Worm (Caenorhabditis elegans): ENCODE data around the gene ztf-14.

ztf-14 gene

DNA sequence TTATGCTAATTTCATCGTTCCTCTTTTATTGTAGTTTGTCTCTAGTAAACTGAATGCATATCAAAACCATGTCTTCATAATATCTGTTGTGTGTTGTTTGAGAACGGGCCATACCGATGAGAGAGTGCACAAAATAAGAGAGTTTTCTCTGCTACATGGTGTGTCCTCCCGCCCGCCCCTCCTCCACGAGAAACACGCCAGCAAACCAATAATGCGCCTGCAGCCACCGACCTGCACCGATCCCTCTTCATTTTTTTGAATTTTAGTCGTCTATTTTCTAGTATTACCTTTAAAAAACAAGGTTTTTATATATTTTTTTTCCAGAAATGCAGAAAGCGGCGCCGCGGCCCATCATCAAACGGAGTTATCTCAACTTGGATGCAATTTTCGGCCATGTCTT is 15.6 kb upstream of the ztf-14 start, which contains the start of gene gfi-3:
gfi-3 (plus strand) TSS at position 325 of the 400 bp plus-strand sequence.
- no peak for TF ChIP-seq unc-62 (GFP tag; optimal IDR thresholded peaks at IDR 0.05)

- TF ChIP-seq unc-62 (GFP tag; optimal IDR thresholded peaks at IDR 0.05) = no peak
Observed at ce11 chrX:14481637-14482036, 14.2 kb upstream of the ztf-14 start.

DNA sequence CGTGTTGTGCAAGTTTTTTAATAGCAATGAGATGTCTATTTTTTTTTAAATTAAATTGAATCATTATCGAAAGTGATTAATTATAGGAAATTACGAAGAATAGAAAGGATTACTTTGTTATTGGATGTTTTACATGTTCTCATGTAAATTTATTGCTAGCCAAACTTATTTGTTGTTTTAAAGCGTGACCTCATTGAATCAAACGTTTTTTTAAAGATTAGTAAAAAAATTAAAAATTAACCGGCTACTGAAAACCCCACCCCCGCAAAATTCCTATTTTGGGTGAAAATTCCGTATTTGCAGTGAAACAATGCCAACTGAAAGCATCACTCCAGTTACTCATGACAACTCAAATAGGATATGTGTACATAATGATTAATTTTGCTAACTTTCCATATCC is 11.1 kb upstream of the ztf-14 start, which contains the start of gene M163.8:
M163.8 (plus strand) TSS at position 301 of the 400 bp plus-strand sequence.
- TF ChIP-seq unc-62 (GFP tag; optimal IDR thresholded peaks at IDR 0.05) = no peak

DNA sequence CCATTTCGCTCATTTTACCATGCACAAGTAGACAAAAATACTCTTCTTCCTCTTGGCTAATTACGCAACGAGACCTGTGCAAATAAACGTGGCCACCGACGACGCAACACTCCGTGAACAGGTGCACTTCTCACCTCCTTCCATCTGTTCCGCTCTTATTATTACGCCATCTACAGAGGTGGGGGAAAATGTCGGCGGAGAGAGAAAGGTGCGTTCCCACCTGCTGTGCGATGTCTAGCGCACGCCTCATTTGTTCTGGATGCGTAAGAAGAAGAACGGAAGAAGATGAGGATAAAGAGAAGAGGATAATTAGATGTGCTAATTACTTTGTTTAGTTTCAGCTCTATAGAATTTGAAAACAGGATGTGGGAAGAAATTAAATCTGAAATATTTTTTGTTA is 9.4 kb upstream of the ztf-14 start:
- no peak for TF ChIP-seq unc-62 (GFP tag; optimal IDR thresholded peaks at IDR 0.05)

ce11 chrX:14487333-14487732 is 8.6 kb upstream of the ztf-14 start:
- no peak for TF ChIP-seq unc-62 (GFP tag; optimal IDR thresholded peaks at IDR 0.05)

ce11 chrX:14487832-14488231 is 8.1 kb upstream of the ztf-14 start:
- TF ChIP-seq unc-62 (GFP tag; optimal IDR thresholded peaks at IDR 0.05) = no peak

DNA sequence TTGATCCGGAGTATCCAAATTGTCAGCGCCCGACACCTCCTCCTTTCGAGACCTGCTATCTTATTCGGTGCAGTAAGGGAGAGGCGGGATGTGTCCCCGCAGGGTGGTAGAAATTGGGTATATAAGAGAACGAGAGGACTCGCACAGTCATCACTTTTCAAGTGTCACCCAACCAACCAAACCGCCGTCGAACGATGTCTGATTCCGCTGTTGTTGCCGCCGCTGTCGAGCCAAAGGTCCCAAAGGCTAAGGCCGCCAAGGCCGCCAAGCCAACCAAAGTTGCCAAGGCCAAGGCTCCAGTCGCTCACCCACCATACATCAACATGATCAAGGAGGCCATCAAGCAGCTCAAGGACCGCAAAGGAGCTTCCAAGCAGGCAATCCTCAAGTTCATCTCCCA is 5.9 kb upstream of the ztf-14 start, which contains the start of gene his-24:
his-24 (plus strand) TSS at position 150 of the 400 bp plus-strand sequence.
- TF ChIP-seq unc-62 (GFP tag; optimal IDR thresholded peaks at IDR 0.05) = no peak

- TF ChIP-seq unc-62 (GFP tag; optimal IDR thresholded peaks at IDR 0.05) = no peak
Observed at ce11 chrX:14490486-14490885, 5.4 kb upstream of the ztf-14 start.

ce11 chrX:14491103-14491502 is 4.8 kb upstream of the ztf-14 start:
- no peak for TF ChIP-seq unc-62 (GFP tag; optimal IDR thresholded peaks at IDR 0.05)

ce11 chrX:14492441-14492840 is 3.4 kb upstream of the ztf-14 start:
- TF ChIP-seq unc-62 (GFP tag; optimal IDR thresholded peaks at IDR 0.05) = no peak

DNA sequence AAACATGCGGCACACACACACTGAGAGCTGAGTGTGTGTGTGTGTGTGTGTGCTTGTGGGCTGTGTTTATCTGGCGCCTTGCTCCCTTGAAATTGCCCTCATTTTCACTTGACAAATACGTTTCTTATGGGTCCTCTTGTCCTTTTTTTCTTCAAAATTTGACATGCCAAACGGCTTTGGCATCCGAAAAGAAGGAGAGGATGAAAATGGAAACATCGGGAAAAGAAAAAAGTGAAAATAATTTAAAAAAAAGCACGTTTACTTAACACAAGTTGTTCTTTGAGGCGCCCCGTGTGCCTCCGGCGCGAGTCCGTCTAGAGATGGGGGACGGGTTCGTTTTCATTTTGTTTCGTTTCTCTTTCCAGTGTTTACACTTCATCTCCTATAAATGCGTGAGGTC is 810 bp upstream of the ztf-14 start:
- TF ChIP-seq unc-62 (GFP tag; optimal IDR thresholded peaks at IDR 0.05) = no peak

DNA sequence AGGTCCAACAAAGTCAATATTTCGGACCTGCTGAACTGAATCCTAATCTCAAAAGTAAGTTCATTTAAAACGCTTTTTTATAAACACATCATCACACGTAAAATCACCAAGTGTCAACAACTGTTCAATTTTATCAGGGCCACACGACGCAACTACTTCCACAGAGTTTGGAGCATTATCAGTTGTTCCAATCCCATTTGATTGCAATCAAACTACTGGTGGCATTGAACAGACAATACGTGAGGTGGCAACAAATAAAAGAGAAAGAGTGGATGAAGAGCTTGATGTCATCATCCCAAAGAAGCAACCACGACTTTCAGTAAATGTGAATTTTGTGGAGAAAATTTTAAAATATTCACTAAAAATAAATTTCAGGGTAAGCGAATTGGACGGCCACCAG is 660 bp downstream of the ztf-14 start:
- TF ChIP-seq unc-62 (GFP tag; optimal IDR thresholded peaks at IDR 0.05) = no peak

DNA sequence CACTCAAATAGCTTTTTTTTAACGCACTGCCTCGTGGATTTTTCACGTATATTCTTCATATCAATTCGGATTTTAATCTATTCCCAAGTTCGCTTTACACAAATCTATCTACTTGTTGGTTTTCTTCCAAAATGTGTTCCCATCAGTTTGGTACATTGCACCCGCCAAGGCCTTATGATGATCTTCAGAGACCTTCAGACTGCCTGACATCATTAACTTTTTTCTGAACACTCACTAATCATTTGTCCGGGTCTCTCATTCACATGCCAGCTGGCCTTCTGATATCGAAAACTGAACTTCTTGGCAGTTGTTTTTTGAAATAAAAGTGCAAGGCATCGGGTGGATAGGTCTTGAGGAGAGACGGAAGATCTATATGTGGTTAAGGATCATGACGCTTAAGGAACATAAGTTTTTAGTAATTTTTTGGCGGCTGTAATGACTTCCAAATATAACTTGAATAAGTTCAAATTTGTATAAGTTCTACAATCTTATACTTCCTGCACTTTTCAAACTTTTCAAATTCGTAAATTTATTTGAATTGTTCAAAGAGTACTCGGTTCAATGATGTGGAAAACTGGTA is 4.0 kb downstream of the ztf-14 start:
- TF ChIP-seq unc-62 (GFP tag; optimal IDR thresholded peaks at IDR 0.05) = no peak

- TF ChIP-seq unc-62 (GFP tag; optimal IDR thresholded peaks at IDR 0.05) = no peak
Observed at ce11 chrX:14500422-14501058, 4.7 kb downstream of the ztf-14 start.

DNA sequence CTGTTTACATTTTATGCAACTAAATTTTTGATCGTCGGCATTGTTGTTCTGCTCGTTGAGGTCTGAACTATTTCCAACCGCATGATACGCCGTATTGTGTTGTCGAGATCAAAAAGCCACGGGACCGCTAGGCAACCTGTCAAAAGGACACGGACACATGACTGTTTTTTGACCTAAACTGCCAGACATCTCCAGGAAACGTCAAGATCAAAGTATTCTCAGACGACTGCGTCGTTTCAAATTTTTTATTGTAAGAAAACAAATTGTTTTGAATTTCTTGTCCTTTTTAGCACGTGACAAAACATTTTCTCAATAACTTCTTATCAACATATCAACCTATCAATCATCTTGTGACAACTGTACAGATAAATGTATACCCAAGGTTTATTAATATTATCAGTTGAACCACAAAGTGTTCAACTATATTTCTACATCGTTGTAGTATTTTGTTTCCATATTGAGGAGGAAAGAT is 6.3 kb downstream of the ztf-14 start:
- no peak for TF ChIP-seq unc-62 (GFP tag; optimal IDR thresholded peaks at IDR 0.05)

DNA sequence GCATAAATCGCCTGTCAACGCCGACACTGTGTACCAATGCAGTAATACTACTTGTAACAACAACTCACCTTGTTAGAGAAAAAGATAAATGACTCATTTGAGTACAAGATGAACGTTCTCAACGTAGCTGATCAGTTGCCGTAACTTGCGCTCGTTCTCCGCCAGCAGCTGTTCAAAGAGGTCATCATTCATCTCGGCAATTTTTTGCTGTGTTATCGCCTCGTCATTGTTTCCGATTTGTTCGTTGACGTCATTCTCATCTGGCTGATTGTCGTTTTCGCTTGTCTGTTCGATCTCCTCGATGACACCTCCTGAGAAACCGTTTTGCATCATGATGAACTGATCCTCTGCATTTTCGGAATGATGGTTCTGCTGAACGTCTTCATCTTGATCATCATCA is 7.4 kb downstream of the ztf-14 start:
- TF ChIP-seq unc-62 (GFP tag; optimal IDR thresholded peaks at IDR 0.05) = no peak

- TF ChIP-seq unc-62 (GFP tag; optimal IDR thresholded peaks at IDR 0.05) = no peak
Observed at ce11 chrX:14503800-14504550, 8.1 kb downstream of the ztf-14 start, which contains the start of gene M163.1. M163.1 (minus strand) TSS chrX:14503824.
